Fruit fly (Drosophila melanogaster) whole organism, embryonic: ENCODE results near the gene CG43922.
A peak's percentile ranks its signal among the peaks of the same experiment; 100 is the strongest.

Experiments used
- Atf3 ChIP-seq: fragments of 200-800 bp; sonication (Bioruptor generic); optimal IDR thresholded peaks from 3 replicates; lab custom pipeline; 2016; ENCODE audit warnings: missing biosample characterization, missing genetic modification characterization
- B-H1 ChIP-seq: fragments of 200-800 bp; sonication (Bioruptor generic); IDR thresholded peaks from 3 replicates; pipeline ENCODE4 v1.3.6; 2022; ENCODE audit warnings: missing biosample characterization, missing genetic modification characterization
- Bteb2 ChIP-seq: fragments of 200-800 bp; sonication (Bioruptor generic); optimal IDR thresholded peaks from 2 replicates; lab custom pipeline; 2016; ENCODE audit warnings: missing biosample characterization, missing genetic modification characterization
- CG10209 ChIP-seq: fragments of 200-800 bp; sonication (Bioruptor generic); optimal IDR thresholded peaks from 3 replicates; lab custom pipeline; 2017; ENCODE audit warnings: missing biosample characterization, mild to moderate bottlenecking, missing genetic modification characterization, missing genetic modification reagents
- CG11560 ChIP-seq: fragments of 200-800 bp; sonication (Bioruptor generic); IDR thresholded peaks from 3 replicates; pipeline ENCODE4 v1.3.6; 2022; ENCODE audit warnings: missing biosample characterization, missing genetic modification characterization
- CG12769 ChIP-seq: fragments of 200-800 bp; sonication (Bioruptor generic); optimal IDR thresholded peaks from 2 replicates; lab custom pipeline; 2019; ENCODE audit warnings: missing biosample characterization, mild to moderate bottlenecking, missing genetic modification characterization, moderate library complexity
- CG14710 ChIP-seq: fragments of 200-800 bp; sonication (Bioruptor generic); optimal IDR thresholded peaks from 3 replicates; lab custom pipeline; 2019; ENCODE audit warnings: missing biosample characterization, mild to moderate bottlenecking, missing genetic modification characterization, moderate library complexity
- CG17568 ChIP-seq: fragments of 200-800 bp; sonication (Bioruptor generic); optimal IDR thresholded peaks from 2 replicates; lab custom pipeline; 2018; ENCODE audit warnings: missing biosample characterization, mild to moderate bottlenecking, missing genetic modification characterization, moderate library complexity
- CG1832 ChIP-seq: fragments of 200-800 bp; sonication (Bioruptor generic); optimal IDR thresholded peaks from 2 replicates; lab custom pipeline; 2017; ENCODE audit warnings: missing biosample characterization, mild to moderate bottlenecking, missing genetic modification characterization, inconsistent platforms
- CG31224 ChIP-seq: fragments of 200-800 bp; sonication (Bioruptor generic); IDR thresholded peaks from 2 replicates; pipeline ENCODE4 v1.3.6; 2022; ENCODE audit warnings: missing biosample characterization, missing genetic modification characterization
- CG31388 ChIP-seq: fragments of 200-800 bp; sonication (Bioruptor generic); optimal IDR thresholded peaks from 2 replicates; lab custom pipeline; 2016; ENCODE audit warnings: missing biosample characterization, missing genetic modification characterization
- CG33557 ChIP-seq: fragments of 200-800 bp; sonication (Bioruptor generic); optimal IDR thresholded peaks from 2 replicates; lab custom pipeline; 2019; ENCODE audit warnings: missing biosample characterization, mild to moderate bottlenecking, missing genetic modification characterization, moderate library complexity
- CG3995 ChIP-seq: fragments of 200-800 bp; sonication (Bioruptor generic); optimal IDR thresholded peaks from 3 replicates; lab custom pipeline; 2016; ENCODE audit warnings: missing biosample characterization, missing genetic modification characterization
- CG8290 ChIP-seq, 3 experiments: fragments of 200-800 bp; sonication (Bioruptor generic); optimal IDR thresholded peaks; 2 replicates each; lab custom pipeline; 2016 to 2019; ENCODE audit warnings: missing biosample characterization in 3 of 3, missing genetic modification characterization in 3 of 3, mild to moderate bottlenecking in 2 of 3, moderate library complexity in 1 of 3
- CG8944 ChIP-seq: fragments of 200-800 bp; sonication (Bioruptor generic); optimal IDR thresholded peaks from 3 replicates; lab custom pipeline; 2016; ENCODE audit warnings: missing biosample characterization, missing genetic modification characterization
- CG9876 ChIP-seq: fragments of 200-800 bp; sonication (Bioruptor generic); optimal IDR thresholded peaks from 2 replicates; lab custom pipeline; 2016; ENCODE audit warnings: missing biosample characterization, missing genetic modification characterization
- CrebB ChIP-seq: fragments of 200-800 bp; sonication (Bioruptor generic); optimal IDR thresholded peaks from 3 replicates; lab custom pipeline; 2018; ENCODE audit warnings: missing biosample characterization, mild to moderate bottlenecking, missing genetic modification characterization
- D ChIP-seq, 2 experiments: fragments of 200-800 bp in 1 of 2; fragments of >200 bp in 1 of 2; sonication (Bioruptor generic) in 1 of 2; optimal IDR thresholded peaks; 2 replicates in 1 of 2; 3 replicates in 1 of 2; lab custom pipeline; 2017; ENCODE audit warnings: mild to moderate bottlenecking in 1 of 2, missing biosample characterization in 1 of 2, missing genetic modification characterization in 1 of 2, missing genetic modification reagents in 1 of 2
- Hr39 ChIP-seq: fragments of >200 bp; optimal IDR thresholded peaks from 2 replicates; lab custom pipeline; 2017
- Hr78 ChIP-seq, 2 experiments: fragments of 200-800 bp in 1 of 2; fragments of >200 bp in 1 of 2; sonication (Bioruptor generic) in 1 of 2; optimal IDR thresholded peaks; 2 replicates each; lab custom pipeline; 2017 to 2019; ENCODE audit warnings: missing biosample characterization in 2 of 2, missing genetic modification characterization in 2 of 2, mild to moderate bottlenecking in 1 of 2, moderate library complexity in 1 of 2
- Mad ChIP-seq: fragments of 200-800 bp; sonication (Bioruptor generic); optimal IDR thresholded peaks from 2 replicates; lab custom pipeline; 2016; ENCODE audit warnings: missing biosample characterization, missing genetic modification characterization
- NC2β ChIP-seq: fragments of 200-800 bp; sonication (Bioruptor generic); optimal IDR thresholded peaks from 2 replicates; lab custom pipeline; 2016; ENCODE audit warnings: missing biosample characterization, missing genetic modification characterization
- Tbp ChIP-seq: fragments of >200 bp; optimal IDR thresholded peaks from 2 replicates; lab custom pipeline; 2018; ENCODE audit warnings: missing biosample characterization, missing genetic modification characterization
- ac ChIP-seq: fragments of 200-800 bp; sonication (Bioruptor generic); optimal IDR thresholded peaks from 3 replicates; lab custom pipeline; 2017; ENCODE audit warnings: missing biosample characterization, mild to moderate bottlenecking, missing genetic modification characterization
- bab2 ChIP-seq: fragments of 200-800 bp; sonication (Bioruptor generic); optimal IDR thresholded peaks from 2 replicates; lab custom pipeline; 2016; ENCODE audit warnings: missing biosample characterization, missing genetic modification characterization
- bcd ChIP-seq: fragments of 200-800 bp; sonication (Bioruptor generic); optimal IDR thresholded peaks from 2 replicates; lab custom pipeline; 2017; ENCODE audit warnings: missing biosample characterization, mild to moderate bottlenecking, missing genetic modification characterization
- btn ChIP-seq: fragments of 200-800 bp; sonication (Bioruptor generic); optimal IDR thresholded peaks from 2 replicates; lab custom pipeline; 2016; ENCODE audit warnings: missing biosample characterization, missing genetic modification characterization
- cato ChIP-seq: fragments of 200-800 bp; sonication (Bioruptor generic); optimal IDR thresholded peaks from 2 replicates; lab custom pipeline; 2016; ENCODE audit warnings: missing biosample characterization, missing genetic modification characterization, borderline replicate concordance
- chif ChIP-seq, 2 experiments: fragments of 200-800 bp; sonication (Bioruptor generic); optimal IDR thresholded peaks; 3 replicates each; lab custom pipeline; 2016; ENCODE audit warnings: missing biosample characterization in 2 of 2, missing genetic modification characterization in 2 of 2
- en ChIP-seq: fragments of 200-800 bp; sonication (Bioruptor generic); optimal IDR thresholded peaks from 2 replicates; lab custom pipeline; 2016; ENCODE audit warnings: missing biosample characterization, missing genetic modification characterization
- fd96Cb ChIP-seq: fragments of 200-800 bp; sonication (Bioruptor generic); optimal IDR thresholded peaks from 2 replicates; lab custom pipeline; 2018; ENCODE audit warnings: missing biosample characterization, mild to moderate bottlenecking, missing genetic modification characterization, moderate library complexity
- gcm2 ChIP-seq: fragments of 200-800 bp; sonication (Bioruptor generic); optimal IDR thresholded peaks from 2 replicates; lab custom pipeline; 2016; ENCODE audit warnings: missing biosample characterization, missing genetic modification characterization
- gt ChIP-seq: fragments of 200-800 bp; sonication (Bioruptor generic); IDR thresholded peaks from 2 replicates; pipeline ENCODE4 v1.3.6; 2022; ENCODE audit warnings: missing biosample characterization, missing genetic modification characterization
- ham ChIP-seq: fragments of 200-800 bp; sonication (Bioruptor generic); IDR thresholded peaks from 2 replicates; pipeline ENCODE4 v1.3.6; 2022; ENCODE audit warnings: missing biosample characterization, missing genetic modification characterization
- inv ChIP-seq: fragments of 200-800 bp; sonication (Bioruptor generic); IDR thresholded peaks from 2 replicates; pipeline ENCODE4 v1.3.6; 2022; ENCODE audit warnings: missing biosample characterization, missing genetic modification characterization; ENCODE audit not compliant: partially characterized antibody
- klu ChIP-seq: fragments of 200-800 bp; sonication (Bioruptor generic); IDR thresholded peaks from 2 replicates; pipeline ENCODE4 v1.3.6; 2022; ENCODE audit warnings: missing biosample characterization, missing genetic modification characterization
- lmd ChIP-seq: fragments of 200-800 bp; sonication (Bioruptor generic); IDR thresholded peaks from 2 replicates; pipeline ENCODE4 v1.3.6; 2022; ENCODE audit warnings: missing biosample characterization, missing genetic modification characterization
- luna ChIP-seq: fragments of 200-800 bp; sonication (Bioruptor generic); optimal IDR thresholded peaks from 2 replicates; lab custom pipeline; 2016; ENCODE audit warnings: missing biosample characterization, missing genetic modification characterization
- mirr ChIP-seq: fragments of 200-800 bp; sonication (Bioruptor generic); optimal IDR thresholded peaks from 3 replicates; lab custom pipeline; 2018; ENCODE audit warnings: missing biosample characterization, mild to moderate bottlenecking, missing genetic modification characterization
- nerfin-2 ChIP-seq: fragments of 200-800 bp; sonication (Bioruptor generic); IDR thresholded peaks from 2 replicates; pipeline ENCODE4 v1.3.6; 2022; ENCODE audit warnings: missing biosample characterization, missing genetic modification characterization; ENCODE audit not compliant: partially characterized antibody
- p53 ChIP-seq: fragments of 200-800 bp; sonication (Bioruptor generic); optimal IDR thresholded peaks from 2 replicates; lab custom pipeline; 2016; ENCODE audit warnings: missing biosample characterization, missing genetic modification characterization
- sim ChIP-seq: fragments of 200-800 bp; sonication (Bioruptor generic); IDR thresholded peaks from 2 replicates; pipeline ENCODE4 v1.3.6; 2022; ENCODE audit warnings: missing biosample characterization, missing genetic modification characterization
- sima ChIP-seq: fragments of 200-800 bp; sonication (Bioruptor generic); optimal IDR thresholded peaks from 2 replicates; lab custom pipeline; 2016; ENCODE audit warnings: missing biosample characterization, missing genetic modification characterization
- sna ChIP-seq: fragments of 200-800 bp; sonication (Bioruptor generic); IDR thresholded peaks from 2 replicates; pipeline ENCODE4 v1.3.6; 2022; ENCODE audit warnings: missing biosample characterization, missing genetic modification characterization; ENCODE audit not compliant: partially characterized antibody
- sr ChIP-seq: fragments of 200-800 bp; sonication (Bioruptor generic); IDR thresholded peaks from 3 replicates; pipeline ENCODE4 v1.3.6; 2022; ENCODE audit warnings: missing biosample characterization, missing genetic modification characterization
- tgo ChIP-seq: fragments of 200-800 bp; sonication (Bioruptor generic); IDR thresholded peaks from 3 replicates; pipeline ENCODE4 v1.3.6; 2022; ENCODE audit warnings: missing biosample characterization, missing genetic modification characterization
- wek ChIP-seq: fragments of 200-800 bp; sonication (Bioruptor generic); optimal IDR thresholded peaks from 3 replicates; lab custom pipeline; 2018; ENCODE audit warnings: missing biosample characterization, mild to moderate bottlenecking, missing genetic modification characterization, moderate library complexity
- zf30C ChIP-seq: fragments of 200-800 bp; sonication (Bioruptor generic); optimal IDR thresholded peaks from 3 replicates; lab custom pipeline; 2018; ENCODE audit warnings: missing biosample characterization, mild to moderate bottlenecking, missing genetic modification characterization
- zfh1 ChIP-seq: fragments of 200-800 bp; sonication (Bioruptor generic); IDR thresholded peaks from 3 replicates; pipeline ENCODE4 v1.3.6; 2022; ENCODE audit warnings: missing biosample characterization, missing genetic modification characterization

CG43922 gene

DNA sequence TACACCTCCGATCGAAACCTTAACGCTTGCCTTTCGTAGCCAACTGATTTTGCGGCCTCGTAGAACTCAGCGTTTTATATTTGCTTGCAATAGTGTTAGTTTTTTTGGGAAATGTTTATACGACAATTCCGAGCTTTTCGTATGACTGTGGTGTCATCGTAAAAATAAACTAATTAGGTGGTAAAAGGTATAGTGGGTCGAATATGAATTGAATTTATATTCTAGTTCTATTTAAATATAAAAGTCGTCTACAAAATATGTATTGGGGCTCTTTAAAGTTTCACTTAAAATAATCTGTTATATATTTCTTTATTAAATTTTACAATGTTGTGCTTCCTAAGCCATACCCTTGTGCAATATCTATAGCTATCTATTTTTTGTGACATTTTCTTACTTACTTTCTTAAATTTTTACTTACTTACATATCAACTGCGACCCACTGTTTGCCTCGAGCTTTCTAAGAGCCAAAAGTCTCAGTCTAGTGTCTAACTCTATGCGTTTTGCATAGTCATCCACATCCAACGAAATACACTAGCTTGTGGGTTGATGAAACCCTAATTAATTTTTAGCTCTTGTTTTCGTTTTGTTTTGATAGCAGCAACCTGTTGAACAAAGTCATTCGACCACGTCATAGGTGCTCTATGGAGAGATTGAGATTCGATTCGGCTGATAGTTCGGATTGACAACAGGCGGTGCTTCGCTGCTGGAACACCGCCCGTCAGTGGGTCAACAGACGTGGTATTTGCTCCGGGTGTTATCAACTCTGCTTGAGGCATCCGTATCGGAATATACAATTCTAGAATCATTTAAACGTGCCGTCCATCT is 42.6 kb upstream of the CG43922 start, which contains the start of gene CG9498 (continued):
- peak; percentile 18 for TF ChIP-seq luna
- TF ChIP-seq wek: no peak
- TF ChIP-seq CG17568 (GFP tag; lab: Kevin White, UChicago): no peak
- TF ChIP-seq Mad: no peak
- peak; percentile 72 for TF ChIP-seq lmd
- peak; percentile 9 for TF ChIP-seq CG31388 (GFP tag; lab: Kevin White, UChicago)
- peak; percentile 77 for TF ChIP-seq CG10209 (GFP tag; lab: Kevin White, UChicago)
- TF ChIP-seq bcd (GFP tag; lab: Kevin White, UChicago): peak; percentile 73
- no peak for TF ChIP-seq sna (GFP tag; lab: Robert Waterston, UW)
- no peak for TF ChIP-seq Tbp (GFP tag; lab: Kevin White, UChicago)
- TF ChIP-seq CG31224 (GFP tag; lab: Robert Waterston, UW): peak; percentile 82
- TF ChIP-seq NC2β (GFP tag; lab: Kevin White, UChicago): no peak
- TF ChIP-seq fd96Cb (tag; lab: Kevin White, UChicago): peak; percentile 83
- no peak for TF ChIP-seq Hr78 (GFP tag; optimal IDR thresholded peaks at IDR 0.05; lab: Kevin White, UChicago)
- no peak for TF ChIP-seq gt (GFP tag; lab: Robert Waterston, UW)
- peak; percentile 50 for TF ChIP-seq CG3995
- TF ChIP-seq tgo (GFP tag; lab: Robert Waterston, UW): peak; percentile 70; the same call in 2 of the 3 replicates
- TF ChIP-seq en (GFP tag; lab: Kevin White, UChicago): no peak
- peak; percentile 38; the same call in 1 of the 3 replicates for TF ChIP-seq CG11560
- no peak for TF ChIP-seq p53
- TF ChIP-seq Bteb2 (GFP tag; lab: Kevin White, UChicago): peak; percentile 7
- TF ChIP-seq CG8290 (GFP tag; optimal IDR thresholded peaks at IDR 0.05; lab: Kevin White, UChicago): peak; percentile 21
- TF ChIP-seq CG8290 (tag; optimal IDR thresholded peaks at IDR 0.05; lab: Kevin White, UChicago): peak in 1 of 2 experiments; percentile 9
- no peak for TF ChIP-seq Hr39
- TF ChIP-seq chif (GFP tag; optimal IDR thresholded peaks at IDR 0.05; lab: Kevin White, UChicago): no peak
- no peak for TF ChIP-seq CG8944 (GFP tag; lab: Kevin White, UChicago)
- no peak for TF ChIP-seq btn (GFP tag; lab: Kevin White, UChicago)
- TF ChIP-seq ham: 0 out of 2 replicates have a peak, but pooled peaks have one; percentile 64
- no peak for TF ChIP-seq zfh1
- TF ChIP-seq nerfin-2 (GFP tag; lab: Robert Waterston, UW): no peak
- TF ChIP-seq gcm2 (GFP tag; lab: Kevin White, UChicago): no peak
- no peak for TF ChIP-seq sima (GFP tag; lab: Kevin White, UChicago)
- no peak for TF ChIP-seq CG12769
- TF ChIP-seq CG33557 (GFP tag; lab: Kevin White, UChicago): no peak
- no peak; the same call in 1 of the 2 replicates for TF ChIP-seq klu (GFP tag; lab: Robert Waterston, UW)
- no peak for TF ChIP-seq zf30C
- no peak for TF ChIP-seq cato (GFP tag; lab: Kevin White, UChicago)
- TF ChIP-seq mirr (GFP tag; lab: Kevin White, UChicago): peak; percentile 81
- TF ChIP-seq CG14710 (tag; lab: Kevin White, UChicago): peak; percentile 8
- no peak for TF ChIP-seq ac (GFP tag; lab: Kevin White, UChicago)
- no peak for TF ChIP-seq CG9876 (GFP tag; lab: Kevin White, UChicago)
- TF ChIP-seq CG1832 (GFP tag; lab: Kevin White, UChicago): no peak
- TF ChIP-seq CrebB: peak; percentile 41
- peak; percentile 75 for TF ChIP-seq B-H1 (GFP tag; lab: Robert Waterston, UW)
- no peak for TF ChIP-seq sr (GFP tag; lab: Robert Waterston, UW)
- TF ChIP-seq Atf3 (GFP tag; lab: Kevin White, UChicago): no peak
- TF ChIP-seq inv (GFP tag; lab: Robert Waterston, UW): no peak
- no peak for TF ChIP-seq sim (GFP tag; lab: Robert Waterston, UW)
- TF ChIP-seq bab2 (GFP tag; lab: Kevin White, UChicago): no peak
- TF ChIP-seq D (optimal IDR thresholded peaks at IDR 0.05; lab: Kevin White, UChicago): no peak
- TF ChIP-seq D (GFP tag; optimal IDR thresholded peaks at IDR 0.05; lab: Kevin White, UChicago): peak; percentile 51
